Fruit fly (Drosophila melanogaster): ENCODE data around the gene CG10969.
A peak's percentile ranks its signal among the peaks of the same experiment; 100 is the strongest.

Gene CG10969

DNA sequence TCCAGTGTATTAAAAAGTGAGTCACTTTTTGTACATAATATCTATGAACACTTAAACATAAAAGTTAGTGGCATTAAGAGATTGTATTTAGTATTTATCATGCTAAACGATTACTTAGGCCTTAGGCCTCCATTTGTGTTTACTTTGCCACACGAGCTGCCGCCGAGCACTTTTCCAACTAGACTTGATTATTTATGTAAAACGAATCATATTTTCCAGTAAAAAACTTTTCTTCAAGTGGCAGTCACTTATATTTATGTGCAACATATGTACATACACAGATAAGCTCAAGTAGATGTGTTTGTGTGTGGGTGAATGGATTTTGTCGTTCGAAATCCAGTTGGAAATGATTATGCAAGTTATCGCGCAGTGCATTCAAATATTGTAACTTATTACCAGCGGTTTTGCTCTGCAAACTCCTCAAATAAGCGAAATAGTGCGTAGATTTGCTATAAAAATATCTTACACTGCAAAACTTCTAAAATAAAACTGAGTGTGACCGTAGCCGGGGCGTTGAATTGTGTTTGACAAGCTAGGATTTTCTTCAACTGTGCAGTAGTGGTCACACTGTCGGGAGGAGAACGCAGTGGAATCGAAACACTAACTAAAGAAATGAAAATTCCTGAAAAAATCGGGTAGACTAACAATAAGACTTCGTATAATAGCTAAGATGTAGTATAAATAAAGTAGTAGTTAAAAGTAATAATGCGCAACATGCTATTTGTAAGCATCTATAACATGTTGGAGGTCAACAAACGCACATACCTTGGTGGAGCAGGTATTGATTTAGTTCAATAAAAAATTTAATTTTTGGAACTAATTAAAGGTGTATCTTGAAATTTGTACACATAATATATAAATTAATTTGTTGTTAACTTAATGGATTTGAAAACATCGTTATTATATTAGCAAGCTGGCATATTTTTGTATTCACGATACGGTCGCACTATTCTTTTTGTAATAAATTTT, 31.0 kb downstream of the CG10969 start, which contains the start of the genes Klc and CG10984 (continued):
- TF ChIP-seq CG10147 (GFP tag; optimal IDR thresholded peaks at IDR 0.05) (peak; percentile 56), Drgx (GFP tag; IDR thresholded peaks at IDR 0.05) (peak; percentile 95), chif (GFP tag; optimal IDR thresholded peaks at IDR 0.05) (no peak), CG8478 (optimal IDR thresholded peaks at IDR 0.05) (no peak), Mes4 (GFP tag; optimal IDR thresholded peaks at IDR 0.05) (peak; percentile 21), CG15269 (tag; optimal IDR thresholded peaks at IDR 0.05) (no peak), dysf (GFP tag; IDR thresholded peaks at IDR 0.05) (peak; percentile 81; the same call in 2 of the 3 replicates), fu2 (GFP tag; optimal IDR thresholded peaks at IDR 0.05) (peak; percentile 42), CG15601 (tag; optimal IDR thresholded peaks at IDR 0.05) (no peak), CG7786 (GFP tag; optimal IDR thresholded peaks at IDR 0.05) (peak; percentile 66), sc (optimal IDR thresholded peaks at IDR 0.05) (no peak), sc (GFP tag; optimal IDR thresholded peaks at IDR 0.05) (no peak), CG18599 (GFP tag; optimal IDR thresholded peaks at IDR 0.05) (no peak), Bgb (GFP tag; IDR thresholded peaks at IDR 0.05; ENCODE audit: partially characterized antibody) (0 out of 2 replicates have a peak, but pooled peaks have one; percentile 28), Atf6 (GFP tag; IDR thresholded peaks at IDR 0.05) (peak; percentile 74), trem (tag; optimal IDR thresholded peaks at IDR 0.05) (peak; percentile 33), CG17912 (GFP tag; optimal IDR thresholded peaks at IDR 0.05) (no peak), pnt (GFP tag; optimal IDR thresholded peaks at IDR 0.05) (peak; percentile 39), tx (GFP tag; optimal IDR thresholded peaks at IDR 0.05) (peak; percentile 43), aop (GFP tag; IDR thresholded peaks at IDR 0.05) (no peak), Sry-δ (GFP tag; optimal IDR thresholded peaks at IDR 0.05) (peak; percentile 44), Doc2 (GFP tag; IDR thresholded peaks at IDR 0.05) (no peak), NK7.1 (GFP tag; optimal IDR thresholded peaks at IDR 0.05) (peak; percentile 45), CG2889 (GFP tag; IDR thresholded peaks at IDR 0.05) (no peak), HHEX (GFP tag; optimal IDR thresholded peaks at IDR 0.05) (no peak), E2f2 (GFP tag; IDR thresholded peaks at IDR 0.05) (peak; percentile 48; the same call in 1 of the 2 replicates), CG30403 (GFP tag; optimal IDR thresholded peaks at IDR 0.05) (peak; percentile 54), ind (GFP tag; optimal IDR thresholded peaks at IDR 0.05) (peak; percentile 64), ATbp (GFP tag; optimal IDR thresholded peaks at IDR 0.05) (no peak), Dp (GFP tag; optimal IDR thresholded peaks at IDR 0.05) (peak; percentile 9), ham (GFP tag; IDR thresholded peaks at IDR 0.05) (no peak), danr (GFP tag; IDR thresholded peaks at IDR 0.05) (peak; percentile 54; the same call in 1 of the 2 replicates), CG6791 (GFP tag; IDR thresholded peaks at IDR 0.05; ENCODE audit: partially characterized antibody) (0 out of 3 replicates have a peak, but pooled peaks have one; percentile 15), NfI (GFP tag; optimal IDR thresholded peaks at IDR 0.05) (peak; percentile 68), vnd (GFP tag; IDR thresholded peaks at IDR 0.05; ENCODE audit: partially characterized antibody) (no peak), Kr (GFP tag; optimal IDR thresholded peaks at IDR 0.05) (no peak), vvl (GFP tag; IDR thresholded peaks at IDR 0.05) (peak; percentile 88), CG42726 (GFP tag; IDR thresholded peaks at IDR 0.05; ENCODE audit: partially characterized antibody) (no peak), CG13624 (GFP tag; optimal IDR thresholded peaks at IDR 0.05) (peak; percentile 53), CG11247 (GFP tag; IDR thresholded peaks at IDR 0.05) (no peak; the same call in none of the 2 replicates), CG32772 (GFP tag; IDR thresholded peaks at IDR 0.05) (no peak; the same call in 1 of the 2 replicates), CG13424 (tag; optimal IDR thresholded peaks at IDR 0.05) (peak; percentile 29), exex (tag; optimal IDR thresholded peaks at IDR 0.05) (peak; percentile 38), Sox102F (GFP tag; optimal IDR thresholded peaks at IDR 0.05) (no peak), kni (GFP tag; optimal IDR thresholded peaks at IDR 0.05) (no peak), CG15479 (GFP tag; optimal IDR thresholded peaks at IDR 0.05) (no peak), D19B (GFP tag; optimal IDR thresholded peaks at IDR 0.05) (no peak), CG5245 (GFP tag; optimal IDR thresholded peaks at IDR 0.05) (peak; percentile 12)
